Worm (Caenorhabditis elegans) whole organism, early embryonic: Measurements from ENCODE around the gene B0001.7.

ENCODE experiments used
- B0310.2 ChIP-seq: sonication (generic microtip); optimal IDR thresholded peaks from 2 replicates; lab custom pipeline; 2016; ENCODE audit warnings: mild to moderate bottlenecking, missing genetic modification characterization, missing compliant biosample characterization
- F13C5.2 ChIP-seq: sonication (generic microtip); optimal IDR thresholded peaks from 2 replicates; lab custom pipeline; 2017; ENCODE audit warnings: mild to moderate bottlenecking, missing genetic modification characterization, inconsistent platforms, missing compliant biosample characterization
- aly-1 ChIP-seq: sonication (generic microtip); optimal IDR thresholded peaks from 2 replicates; lab custom pipeline; 2016; ENCODE audit warnings: missing genetic modification characterization, missing compliant biosample characterization
- ama-1 ChIP-seq: fragments of 150-350 bp; optimal IDR thresholded peaks from 2 replicates; lab custom pipeline; 2014
- ceh-13 ChIP-seq: fragments of 200-800 bp; sonication (Bioruptor generic); optimal IDR thresholded peaks from 2 replicates; lab custom pipeline; 2018; ENCODE audit warnings: mild to moderate bottlenecking, missing genetic modification characterization, missing compliant biosample characterization
- ets-7 ChIP-seq: sonication (generic microtip); optimal IDR thresholded peaks from 2 replicates; lab custom pipeline; 2016; ENCODE audit warnings: missing genotype, missing genetic modification characterization, missing compliant biosample characterization
- hmbx-1 ChIP-seq: sonication (generic microtip); optimal IDR thresholded peaks from 2 replicates; lab custom pipeline; 2016; ENCODE audit warnings: mild to moderate bottlenecking, missing genetic modification characterization, missing compliant biosample characterization
- hmg-4 ChIP-seq: fragments of 200-800 bp; sonication (Bioruptor generic); optimal IDR thresholded peaks from 2 replicates; lab custom pipeline; 2018; ENCODE audit warnings: mild to moderate bottlenecking, missing genetic modification characterization, missing compliant biosample characterization
- pes-1 ChIP-seq: fragments of 200-800 bp; sonication (Bioruptor generic); IDR thresholded peaks from 2 replicates; pipeline ENCODE4 v1.3.6; 2022; ENCODE audit warnings: missing genetic modification reagents, missing genetic modification characterization, missing compliant biosample characterization
- sea-1 ChIP-seq: fragments of 200-800 bp; sonication (Bioruptor generic); conservative IDR thresholded peaks from 2 replicates; pipeline ENCODE4 v1.3.6; 2022; ENCODE audit warnings: missing genetic modification characterization, missing compliant biosample characterization
- tbx-11 ChIP-seq: fragments of 200-800 bp; sonication (Bioruptor generic); IDR thresholded peaks from 2 replicates; pipeline ENCODE4 v1.3.6; 2022; ENCODE audit warnings: missing genetic modification characterization, missing compliant biosample characterization
- tra-4 ChIP-seq: sonication (generic microtip); optimal IDR thresholded peaks from 2 replicates; lab custom pipeline; 2017; ENCODE audit warnings: missing genetic modification characterization, missing compliant biosample characterization

DNA sequence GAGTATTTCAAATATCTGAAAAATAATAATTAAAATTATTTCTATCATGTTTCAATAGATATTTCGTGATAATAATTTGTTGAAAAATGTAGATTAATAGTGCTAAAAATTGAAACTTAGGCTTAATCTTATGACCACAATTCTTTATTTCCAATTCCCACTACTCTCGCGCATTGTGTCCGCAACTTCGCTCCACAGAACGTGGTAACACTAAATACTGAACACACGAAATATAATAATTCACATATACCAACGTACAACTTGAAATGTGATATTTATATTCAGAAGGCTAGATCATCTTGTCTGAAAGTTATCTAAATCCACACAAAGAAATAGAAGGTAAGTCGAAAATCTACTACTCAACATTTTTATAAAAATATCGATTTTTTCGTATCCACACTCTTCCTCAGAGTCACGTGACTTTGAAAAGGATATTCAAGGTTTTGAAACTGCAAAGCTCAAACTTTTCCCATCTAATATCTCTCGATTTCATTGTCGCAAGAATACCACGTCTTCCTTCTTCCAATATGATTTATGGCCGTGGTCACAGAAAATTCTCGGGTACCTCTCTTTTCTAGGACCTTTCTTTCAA lies 2.7 kb upstream of the B0001.7 start, which contains the start of gene eri-12:
- TF ChIP-seq aly-1 (no peak), ets-7 (tag; lab: Kevin White, UChicago) (no peak), ama-1 (lab: Kevin White, UChicago) (no peak), ceh-13 (GFP tag; lab: Kevin White, UChicago) (no peak), hmg-4 (GFP tag; lab: Kevin White, UChicago) (no peak), hmbx-1 (tag; lab: Kevin White, UChicago) (no peak), pes-1 (no peak), tra-4 (tag; lab: Kevin White, UChicago) (no peak), tbx-11 (GFP tag; lab: Robert Waterston, UW) (no peak), sea-1 (no peak), B0310.2 (tag; lab: Kevin White, UChicago) (no peak), F13C5.2 (tag; lab: Kevin White, UChicago) (no peak)
